Fruit fly (Drosophila melanogaster) whole organism, wandering third instar larva: ENCODE results near the gene aay.

Experiments used
- Abd-B ChIP-seq: fragments of >200 bp; optimal IDR thresholded peaks from 2 replicates; lab custom pipeline; 2017; ENCODE audit warnings: missing biosample characterization, missing genetic modification characterization
- CG32264 ChIP-seq: fragments of 200-800 bp; sonication (Bioruptor generic); optimal IDR thresholded peaks from 2 replicates; lab custom pipeline; 2016; ENCODE audit warnings: missing biosample characterization, missing genetic modification characterization
- CG9705 ChIP-seq: fragments of 200-800 bp; sonication (Bioruptor generic); optimal IDR thresholded peaks from 2 replicates; lab custom pipeline; 2018; ENCODE audit warnings: missing biosample characterization, mild to moderate bottlenecking, missing genetic modification characterization
- CrebA ChIP-seq: fragments of 200-800 bp; sonication (Bioruptor generic); optimal IDR thresholded peaks from 2 replicates; lab custom pipeline; 2016; ENCODE audit warnings: missing biosample characterization, mild to moderate bottlenecking, missing genetic modification characterization, borderline replicate concordance
- Dfd ChIP-seq: fragments of >200 bp; optimal IDR thresholded peaks from 2 replicates; lab custom pipeline; 2017; ENCODE audit warnings: missing biosample characterization, missing genetic modification characterization
- Dif ChIP-seq: fragments of 200-275, 200-300 bp; sonication (Bioruptor generic); optimal IDR thresholded peaks from 2 replicates; lab custom pipeline; 2018; ENCODE audit warnings: missing biosample characterization, missing genetic modification characterization; ENCODE audit not compliant: partially characterized antibody
- GATAd ChIP-seq: sonication (Bioruptor generic); optimal IDR thresholded peaks from 2 replicates; lab custom pipeline; 2016; ENCODE audit warnings: missing biosample characterization, missing genetic modification characterization
- HLH106 ChIP-seq: fragments of 200-800 bp; optimal IDR thresholded peaks from 3 replicates; lab custom pipeline; 2019; ENCODE audit warnings: missing biosample characterization, mild to moderate bottlenecking, missing genetic modification characterization, moderate library complexity
- Hnf4 ChIP-seq: fragments of 200-800 bp; sonication (Bioruptor generic); optimal IDR thresholded peaks from 2 replicates; lab custom pipeline; 2016; ENCODE audit warnings: missing biosample characterization, mild to moderate bottlenecking, missing genetic modification characterization
- Hr78 ChIP-seq: fragments of >200 bp; optimal IDR thresholded peaks from 2 replicates; lab custom pipeline; 2017; ENCODE audit warnings: missing biosample characterization, missing genetic modification characterization
- Hr83 ChIP-seq: fragments of 200-300 bp; sonication (Bioruptor generic); optimal IDR thresholded peaks from 2 replicates; lab custom pipeline; 2016; ENCODE audit warnings: missing biosample characterization, mild to moderate bottlenecking, missing genetic modification characterization, moderate library complexity; ENCODE audit not compliant: poor library complexity, severe bottlenecking
- Jra ChIP-seq: sonication (Bioruptor generic); optimal IDR thresholded peaks from 2 replicates; lab custom pipeline; 2016; ENCODE audit warnings: missing biosample characterization, missing genetic modification characterization
- Mio ChIP-seq: sonication (Bioruptor generic); optimal IDR thresholded peaks from 2 replicates; lab custom pipeline; 2016; ENCODE audit warnings: missing biosample characterization, missing genetic modification characterization
- Myc ChIP-seq: fragments of >200 bp; optimal IDR thresholded peaks from 2 replicates; lab custom pipeline; 2017
- N ChIP-seq: fragments of >200 bp; optimal IDR thresholded peaks from 2 replicates; lab custom pipeline; 2018; ENCODE audit warnings: missing biosample characterization, missing external identifiers, missing genetic modification characterization
- OdsH ChIP-seq: fragments of 200-800 bp; sonication (Bioruptor generic); optimal IDR thresholded peaks from 2 replicates; lab custom pipeline; 2016; ENCODE audit warnings: missing biosample characterization, mild to moderate bottlenecking, missing genetic modification characterization
- Rel ChIP-seq, 2 experiments: fragments of 200-800 bp; sonication (Bioruptor generic) in 1 of 2; optimal IDR thresholded peaks; 2 replicates in 1 of 2; 3 replicates in 1 of 2; lab custom pipeline; 2016 to 2019; ENCODE audit warnings: mild to moderate bottlenecking in 2 of 2, missing biosample characterization in 2 of 2, missing genetic modification characterization in 2 of 2, moderate library complexity in 1 of 2
- Sp1 ChIP-seq: fragments of 200-800 bp; sonication (Bioruptor generic); optimal IDR thresholded peaks from 3 replicates; lab custom pipeline; 2019; ENCODE audit warnings: missing biosample characterization, mild to moderate bottlenecking, missing genetic modification characterization, moderate library complexity
- Vsx2 ChIP-seq: fragments of 200-300, 225-300 bp; sonication (Bioruptor generic); optimal IDR thresholded peaks from 2 replicates; lab custom pipeline; 2018; ENCODE audit warnings: missing biosample characterization, missing genetic modification characterization; ENCODE audit not compliant: partially characterized antibody
- br ChIP-seq: fragments of 200-800 bp; sonication (Bioruptor generic); optimal IDR thresholded peaks from 2 replicates; lab custom pipeline; 2016; ENCODE audit warnings: missing biosample characterization, missing genetic modification characterization
- brk ChIP-seq: fragments of 200-800 bp; sonication (Bioruptor generic); optimal IDR thresholded peaks from 2 replicates; lab custom pipeline; 2016; ENCODE audit warnings: missing biosample characterization, mild to moderate bottlenecking, missing genetic modification characterization
- dl ChIP-seq, 2 experiments: fragments of 175-275, 200-275 bp in 1 of 2; fragments of 200-275 bp in 1 of 2; sonication (Bioruptor generic); optimal IDR thresholded peaks; lab custom pipeline; 2018; ENCODE audit warnings: mild to moderate bottlenecking in 2 of 2, missing biosample characterization in 2 of 2, missing genetic modification characterization in 2 of 2, moderate library complexity in 2 of 2; ENCODE audit not compliant: partially characterized antibody in 2 of 2, insufficient read depth in 1 of 2
- dmrt93B ChIP-seq: fragments of 200-800 bp; sonication (Bioruptor generic); optimal IDR thresholded peaks from 2 replicates; lab custom pipeline; 2018; ENCODE audit warnings: missing biosample characterization, mild to moderate bottlenecking, missing genetic modification characterization
- dsf ChIP-seq: sonication (Bioruptor generic); optimal IDR thresholded peaks from 2 replicates; lab custom pipeline; 2016; ENCODE audit warnings: missing biosample characterization, missing genetic modification characterization, borderline replicate concordance
- ey ChIP-seq: fragments of 200-800 bp; sonication (Bioruptor generic); optimal IDR thresholded peaks from 2 replicates; lab custom pipeline; 2016; ENCODE audit warnings: missing biosample characterization, missing genetic modification characterization
- foxo ChIP-seq, 2 experiments: fragments of 200-800 bp; sonication (Bioruptor generic); optimal IDR thresholded peaks; 2 replicates in 1 of 2; 3 replicates in 1 of 2; lab custom pipeline; 2016 to 2017; ENCODE audit warnings: missing biosample characterization in 2 of 2, missing genetic modification characterization in 2 of 2
- fru ChIP-seq: fragments of 200-800 bp; sonication (Bioruptor generic); optimal IDR thresholded peaks from 3 replicates; lab custom pipeline; 2016; ENCODE audit warnings: missing biosample characterization, mild to moderate bottlenecking, missing genetic modification characterization
- h ChIP-seq: fragments of 200-800 bp; sonication (Bioruptor generic); optimal IDR thresholded peaks from 3 replicates; lab custom pipeline; 2016; ENCODE audit warnings: missing biosample characterization, mild to moderate bottlenecking, missing genetic modification characterization
- jim ChIP-seq: fragments of 175-275, 200-325 bp; sonication (Bioruptor generic); optimal IDR thresholded peaks from 2 replicates; lab custom pipeline; 2016; ENCODE audit warnings: missing biosample characterization, mild to moderate bottlenecking, missing genetic modification characterization
- lola ChIP-seq: fragments of >200 bp; optimal IDR thresholded peaks from 2 replicates; lab custom pipeline; 2017; ENCODE audit warnings: missing biosample characterization, missing genetic modification characterization
- pan ChIP-seq: fragments of >200 bp; optimal IDR thresholded peaks from 2 replicates; lab custom pipeline; 2017
- psq ChIP-seq: fragments of 200-800 bp; sonication (Bioruptor generic); optimal IDR thresholded peaks from 3 replicates; lab custom pipeline; 2017; ENCODE audit warnings: missing biosample characterization, mild to moderate bottlenecking, missing genetic modification characterization, moderate library complexity
- rgr ChIP-seq: fragments of 200-800 bp; sonication (Bioruptor generic); optimal IDR thresholded peaks from 3 replicates; lab custom pipeline; 2016; ENCODE audit warnings: missing biosample characterization, mild to moderate bottlenecking, missing genetic modification characterization
- sage ChIP-seq: fragments of 200-800 bp; sonication (Bioruptor generic); optimal IDR thresholded peaks from 2 replicates; lab custom pipeline; 2016; ENCODE audit warnings: missing biosample characterization, mild to moderate bottlenecking, missing genetic modification characterization
- sv ChIP-seq: fragments of 200-800 bp; sonication (Bioruptor generic); optimal IDR thresholded peaks from 3 replicates; lab custom pipeline; 2016; ENCODE audit warnings: missing biosample characterization, missing genetic modification characterization
- tai ChIP-seq: sonication (Bioruptor generic); optimal IDR thresholded peaks from 2 replicates; lab custom pipeline; 2016; ENCODE audit warnings: missing biosample characterization, missing genetic modification characterization
- usp ChIP-seq: fragments of >200 bp; optimal IDR thresholded peaks from 2 replicates; lab custom pipeline; 2017; ENCODE audit warnings: missing biosample characterization, missing genetic modification characterization
- woc ChIP-seq: sonication (Bioruptor generic); optimal IDR thresholded peaks from 2 replicates; lab custom pipeline; 2016; ENCODE audit warnings: missing biosample characterization, mild to moderate bottlenecking, missing genetic modification characterization

Gene aay

dm6 chr3L:9435831-9436230, 12.8 kb downstream of the aay start:
- TF ChIP-seq sage (no peak), foxo (GFP tag; optimal IDR thresholded peaks at IDR 0.05; lab: Kevin White, UChicago) (no peak), psq (GFP tag; lab: Kevin White, UChicago) (no peak), Rel (GFP tag; optimal IDR thresholded peaks at IDR 0.05; lab: Kevin White, UChicago) (no peak), Rel (tag; optimal IDR thresholded peaks at IDR 0.05; lab: Kevin White, UChicago) (peak; percentile 73), N (GFP tag; lab: Kevin White, UChicago) (no peak), h (GFP tag; lab: Kevin White, UChicago) (peak; percentile 4), Hr78 (GFP tag; lab: Kevin White, UChicago) (no peak), rgr (GFP tag; lab: Kevin White, UChicago) (no peak), GATAd (GFP tag; lab: Kevin White, UChicago) (no peak), jim (GFP tag; lab: Kevin White, UChicago) (no peak), Hr83 (GFP tag; lab: Kevin White, UChicago) (no peak), ey (GFP tag; lab: Kevin White, UChicago) (no peak), Abd-B (no peak), br (GFP tag; lab: Kevin White, UChicago) (no peak), lola (no peak)
- TF ChIP-seq, all 38 proteins: peak for 2

DNA sequence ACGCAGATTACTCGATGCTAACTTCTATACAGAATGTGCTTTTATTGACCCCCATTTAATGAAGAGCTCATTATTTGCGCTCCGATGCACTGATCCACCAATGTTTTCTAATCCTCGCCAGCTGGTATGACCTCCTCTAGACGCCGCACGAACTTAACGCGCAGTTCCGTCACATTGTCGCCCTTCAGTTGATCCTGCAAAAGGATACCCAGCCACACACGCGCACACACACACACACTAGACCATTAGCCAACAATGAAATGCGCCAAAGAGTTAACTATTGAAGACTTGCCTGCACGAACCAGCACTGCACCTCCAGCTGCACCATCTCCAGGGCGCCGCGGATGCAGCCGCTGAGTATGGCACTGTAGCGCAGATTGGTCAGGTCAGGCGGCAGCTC, 15.8 kb downstream of the aay start:
- TF ChIP-seq sage: no peak
- peak; percentile 78 for TF ChIP-seq Dfd (GFP tag; lab: Kevin White, UChicago)

- TF ChIP-seq pan (lab: Kevin White, UChicago): no peak
- TF ChIP-seq Abd-B: no peak
- peak; percentile 64 for TF ChIP-seq Jra (GFP tag; lab: Kevin White, UChicago)
- TF ChIP-seq brk (GFP tag; lab: Kevin White, UChicago): no peak
- TF ChIP-seq Rel (GFP tag; optimal IDR thresholded peaks at IDR 0.05; lab: Kevin White, UChicago): no peak
- TF ChIP-seq Rel (tag; optimal IDR thresholded peaks at IDR 0.05; lab: Kevin White, UChicago): peak; percentile 52
- no peak for TF ChIP-seq jim (GFP tag; lab: Kevin White, UChicago)
- TF ChIP-seq sage: no peak
- TF ChIP-seq h (GFP tag; lab: Kevin White, UChicago): peak; percentile 9
- no peak for TF ChIP-seq OdsH (GFP tag; lab: Kevin White, UChicago)
- no peak for TF ChIP-seq Mio (GFP tag; lab: Kevin White, UChicago)
- TF ChIP-seq dmrt93B: no peak
- peak; percentile 36 for TF ChIP-seq Sp1 (GFP tag; lab: Kevin White, UChicago)
- peak; percentile 80 for TF ChIP-seq Hr83 (GFP tag; lab: Kevin White, UChicago)
- no peak for TF ChIP-seq sv (GFP tag; lab: Kevin White, UChicago)
- no peak for TF ChIP-seq Dif
- TF ChIP-seq N (GFP tag; lab: Kevin White, UChicago): no peak
- TF ChIP-seq lola: no peak
- peak; percentile 39 for TF ChIP-seq HLH106 (tag; lab: Kevin White, UChicago)
- no peak for TF ChIP-seq CrebA (GFP tag; lab: Kevin White, UChicago)
- no peak for TF ChIP-seq GATAd (GFP tag; lab: Kevin White, UChicago)
- no peak for TF ChIP-seq br (GFP tag; lab: Kevin White, UChicago)
- TF ChIP-seq Hr78 (GFP tag; lab: Kevin White, UChicago): no peak
- TF ChIP-seq psq (GFP tag; lab: Kevin White, UChicago): no peak
- TF ChIP-seq tai (GFP tag; lab: Kevin White, UChicago): no peak
- no peak for TF ChIP-seq Vsx2 (GFP tag; lab: Kevin White, UChicago)
- peak; percentile 58 for TF ChIP-seq rgr (GFP tag; lab: Kevin White, UChicago)
- TF ChIP-seq ey (GFP tag; lab: Kevin White, UChicago): no peak
- peak; percentile 34 for TF ChIP-seq Hnf4
- TF ChIP-seq foxo (GFP tag; optimal IDR thresholded peaks at IDR 0.05; lab: Kevin White, UChicago): peak in 1 of 2 experiments; percentile 56
- no peak for TF ChIP-seq CG9705 (GFP tag; lab: Kevin White, UChicago)
- TF ChIP-seq Myc (lab: Kevin White, UChicago): no peak
- TF ChIP-seq dsf (GFP tag; lab: Kevin White, UChicago): peak; percentile 3
- TF ChIP-seq Dfd (GFP tag; lab: Kevin White, UChicago): no peak
- TF ChIP-seq CG32264 (GFP tag; lab: Kevin White, UChicago): no peak
- peak; percentile 41 for TF ChIP-seq woc (GFP tag; lab: Kevin White, UChicago)
- TF ChIP-seq usp (GFP tag; lab: Kevin White, UChicago): no peak
- no peak for TF ChIP-seq fru (GFP tag; lab: Kevin White, UChicago)
- TF ChIP-seq dl (GFP tag; optimal IDR thresholded peaks at IDR 0.05; lab: Kevin White, UChicago; ENCODE audit: insufficient read depth in 1 of 2, partially characterized antibody in 2 of 2): no peak
These were observed 18.9 kb downstream of the aay start, which contains the start of the genes Bet3 and Nf-YA for dm6 chr3L:9441907-9442479. TSS of gene Bet3 (minus strand) at chr3L:9442267. TSS of gene Nf-YA (minus strand) at chr3L:9442267.
